Worm (Caenorhabditis elegans): Measurements from ENCODE around the gene Y37B11A.3.

Gene Y37B11A.3

DNA sequence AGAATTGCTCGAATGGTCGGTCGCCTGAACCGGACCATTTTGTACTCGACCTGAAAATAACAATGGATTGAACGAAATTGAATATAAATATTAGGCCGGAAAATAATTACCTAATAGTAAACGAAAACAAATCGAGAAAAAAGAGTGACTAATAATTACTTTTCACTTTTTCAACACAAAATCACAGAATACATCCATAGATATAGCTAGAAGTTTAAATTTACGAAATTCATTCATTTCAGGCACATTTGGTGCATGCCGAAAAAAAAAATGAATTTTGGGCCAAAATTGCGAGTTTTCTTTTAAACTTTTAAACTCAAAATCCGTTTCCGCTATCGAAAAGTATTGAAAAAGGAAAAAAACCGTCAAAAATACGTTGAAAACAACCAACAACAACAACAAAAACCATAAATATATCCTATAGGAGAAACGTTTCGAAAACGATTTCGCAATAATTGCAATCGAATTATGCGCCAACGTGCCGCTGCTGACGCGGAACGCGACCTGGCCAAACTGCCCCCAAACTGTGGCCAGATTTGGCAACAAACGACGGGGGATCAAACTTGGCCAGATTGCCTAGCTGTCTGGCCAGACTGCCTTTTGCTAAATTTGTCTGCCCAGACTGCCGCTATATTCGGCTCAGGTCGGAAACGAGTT is at the start of gene Y37B11A.3:
Y37B11A.3 (minus strand) TSS at position 51 of the 657 bp plus-strand sequence.
- TF ChIP-seq F13C5.2 (tag; optimal IDR thresholded peaks at IDR 0.05) (no peak), pes-1 (GFP tag; IDR thresholded peaks at IDR 0.05) (no peak), hmbx-1 (tag; optimal IDR thresholded peaks at IDR 0.05) (no peak), ceh-36 (tag; optimal IDR thresholded peaks at IDR 0.05) (no peak), scrt-1 (GFP tag; IDR thresholded peaks at IDR 0.05) (no peak), hmg-4 (GFP tag; optimal IDR thresholded peaks at IDR 0.05) (no peak), B0310.2 (tag; optimal IDR thresholded peaks at IDR 0.05) (no peak), aly-1 (tag; optimal IDR thresholded peaks at IDR 0.05) (no peak), sea-1 (GFP tag; conservative IDR thresholded peaks at IDR 0.05) (no peak), tbx-11 (GFP tag; IDR thresholded peaks at IDR 0.05) (no peak), tbx-37 (GFP tag; conservative IDR thresholded peaks at IDR 0.05) (no peak), ama-1 (optimal IDR thresholded peaks at IDR 0.05) (no peak), flt-1 (GFP tag; IDR thresholded peaks at IDR 0.05) (no peak), ets-7 (tag; optimal IDR thresholded peaks at IDR 0.05) (no peak), ceh-13 (GFP tag; optimal IDR thresholded peaks at IDR 0.05) (no peak), hnd-1 (tag; optimal IDR thresholded peaks at IDR 0.05) (no peak), tra-4 (tag; optimal IDR thresholded peaks at IDR 0.05) (no peak)

DNA sequence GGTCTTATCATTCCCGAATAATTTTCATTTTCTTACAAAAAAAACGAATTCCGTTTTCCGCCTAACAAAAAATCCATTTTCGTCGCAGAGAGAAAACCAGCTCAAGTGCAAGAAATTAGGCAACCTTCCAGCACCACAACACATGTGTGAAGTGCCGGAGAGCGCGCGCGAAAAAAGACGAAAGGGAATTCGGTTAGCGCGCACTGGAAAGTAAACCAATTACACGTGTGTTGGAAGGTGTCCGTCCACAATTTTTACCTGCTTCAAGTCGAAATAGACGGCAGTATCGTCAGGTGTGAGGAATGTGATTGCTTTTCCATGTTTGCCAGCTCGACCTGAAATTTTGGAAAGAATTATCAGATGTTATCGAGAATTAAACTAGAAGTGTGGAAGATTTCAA is 49.5 kb upstream of the Y37B11A.3 start:
- TF ChIP-seq sea-1 (GFP tag; conservative IDR thresholded peaks at IDR 0.05) (no peak), tbx-37 (GFP tag; conservative IDR thresholded peaks at IDR 0.05) (no peak), flt-1 (GFP tag; IDR thresholded peaks at IDR 0.05) (no peak), tbx-11 (GFP tag; IDR thresholded peaks at IDR 0.05) (no peak), hmbx-1 (tag; optimal IDR thresholded peaks at IDR 0.05) (no peak), pes-1 (GFP tag; IDR thresholded peaks at IDR 0.05) (no peak), ama-1 (optimal IDR thresholded peaks at IDR 0.05) (no peak), B0310.2 (tag; optimal IDR thresholded peaks at IDR 0.05) (no peak), ets-7 (tag; optimal IDR thresholded peaks at IDR 0.05) (no peak), hnd-1 (tag; optimal IDR thresholded peaks at IDR 0.05) (no peak), aly-1 (tag; optimal IDR thresholded peaks at IDR 0.05) (no peak)

DNA sequence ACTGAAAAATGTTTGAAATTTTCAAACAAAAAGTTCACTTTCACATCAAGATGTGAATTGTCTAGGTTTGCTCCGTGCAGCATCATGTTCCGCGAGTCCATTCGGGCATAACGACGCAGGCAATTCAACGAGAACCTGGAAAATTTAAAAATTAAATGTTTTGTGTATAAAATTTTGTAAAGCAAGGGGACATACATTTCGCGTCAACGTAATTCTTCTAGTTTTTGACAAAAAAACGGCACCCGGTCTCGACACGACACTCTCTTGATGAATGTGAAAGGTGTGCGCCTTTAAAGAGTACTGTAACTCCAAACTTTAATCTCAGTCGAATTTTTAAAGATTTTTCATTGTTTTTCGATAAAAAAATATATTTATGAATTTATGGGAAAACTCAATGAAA is 48.9 kb upstream of the Y37B11A.3 start, which contains the start of gene R12B2.6:
R12B2.6 (minus strand) TSS at position 101 of the 400 bp plus-strand sequence.
- TF ChIP-seq tbx-11 (GFP tag; IDR thresholded peaks at IDR 0.05) (no peak), F13C5.2 (tag; optimal IDR thresholded peaks at IDR 0.05) (no peak), sea-1 (GFP tag; conservative IDR thresholded peaks at IDR 0.05) (no peak), scrt-1 (GFP tag; IDR thresholded peaks at IDR 0.05) (no peak), hmbx-1 (tag; optimal IDR thresholded peaks at IDR 0.05) (no peak), ets-7 (tag; optimal IDR thresholded peaks at IDR 0.05) (no peak), B0310.2 (tag; optimal IDR thresholded peaks at IDR 0.05) (no peak), ceh-13 (GFP tag; optimal IDR thresholded peaks at IDR 0.05) (no peak), hnd-1 (tag; optimal IDR thresholded peaks at IDR 0.05) (no peak), aly-1 (tag; optimal IDR thresholded peaks at IDR 0.05) (no peak), hmg-4 (GFP tag; optimal IDR thresholded peaks at IDR 0.05) (no peak), tbx-37 (GFP tag; conservative IDR thresholded peaks at IDR 0.05) (no peak), tra-4 (tag; optimal IDR thresholded peaks at IDR 0.05) (no peak), ama-1 (optimal IDR thresholded peaks at IDR 0.05) (no peak), ceh-36 (tag; optimal IDR thresholded peaks at IDR 0.05) (no peak), pes-1 (GFP tag; IDR thresholded peaks at IDR 0.05) (no peak), flt-1 (GFP tag; IDR thresholded peaks at IDR 0.05) (no peak)

DNA sequence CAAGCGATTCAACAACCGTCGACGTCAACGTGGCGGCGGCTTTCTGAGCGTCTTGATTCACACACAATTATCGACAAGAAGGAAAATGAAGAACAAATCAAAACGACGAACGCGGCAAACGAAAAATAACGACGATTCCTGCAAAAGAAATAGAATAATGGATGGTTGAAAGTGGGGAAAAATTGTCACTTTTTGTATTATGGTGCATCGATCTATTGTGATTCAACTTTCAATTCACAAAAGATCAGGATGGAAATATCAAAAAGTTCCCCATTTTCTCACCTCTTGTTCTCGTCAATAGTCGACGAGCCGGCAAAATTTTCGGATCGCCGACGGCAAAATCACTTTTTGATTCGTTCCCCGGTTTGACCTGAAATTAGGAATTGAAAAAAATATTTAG is 48.3 kb upstream of the Y37B11A.3 start, which contains the start of the genes R12B2.13 and mdt-15:
R12B2.13 (minus strand) TSS at position 101 of the 400 bp plus-strand sequence.
mdt-15 (minus strand) TSS at position 376 of the 400 bp plus-strand sequence.
- TF ChIP-seq ceh-36 (tag; optimal IDR thresholded peaks at IDR 0.05) (no peak), ceh-13 (GFP tag; optimal IDR thresholded peaks at IDR 0.05) (no peak), ets-7 (tag; optimal IDR thresholded peaks at IDR 0.05) (no peak), scrt-1 (GFP tag; IDR thresholded peaks at IDR 0.05) (no peak), B0310.2 (tag; optimal IDR thresholded peaks at IDR 0.05) (no peak), sea-1 (GFP tag; conservative IDR thresholded peaks at IDR 0.05) (no peak), tbx-37 (GFP tag; conservative IDR thresholded peaks at IDR 0.05) (no peak), aly-1 (tag; optimal IDR thresholded peaks at IDR 0.05) (no peak), tra-4 (tag; optimal IDR thresholded peaks at IDR 0.05) (no peak), F13C5.2 (tag; optimal IDR thresholded peaks at IDR 0.05) (no peak), hmg-4 (GFP tag; optimal IDR thresholded peaks at IDR 0.05) (no peak), hmbx-1 (tag; optimal IDR thresholded peaks at IDR 0.05) (no peak), hnd-1 (tag; optimal IDR thresholded peaks at IDR 0.05) (no peak), flt-1 (GFP tag; IDR thresholded peaks at IDR 0.05) (no peak), ama-1 (optimal IDR thresholded peaks at IDR 0.05) (no peak)

DNA sequence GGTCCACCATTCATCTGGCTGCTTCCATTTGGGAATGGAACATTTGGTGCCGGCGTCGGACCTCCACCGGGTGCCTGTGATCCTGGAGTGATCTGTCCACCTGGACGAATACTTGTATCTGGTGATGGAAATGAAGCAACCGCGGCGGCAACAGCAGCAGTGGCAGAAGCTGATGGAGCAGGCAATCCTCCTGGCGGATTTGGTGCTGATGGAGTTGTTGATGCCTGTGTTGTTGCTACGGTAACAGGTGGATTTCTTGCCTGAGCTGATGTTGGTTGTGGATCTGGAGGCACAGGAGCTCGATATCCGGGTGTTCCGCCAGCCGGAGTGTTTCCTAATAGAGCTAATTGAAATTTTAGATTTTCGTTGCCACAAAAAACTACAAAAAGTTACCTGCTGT is 47.3 kb upstream of the Y37B11A.3 start:
- TF ChIP-seq scrt-1 (GFP tag; IDR thresholded peaks at IDR 0.05) (no peak), F13C5.2 (tag; optimal IDR thresholded peaks at IDR 0.05) (no peak), ama-1 (optimal IDR thresholded peaks at IDR 0.05) (no peak), hmg-4 (GFP tag; optimal IDR thresholded peaks at IDR 0.05) (no peak), tbx-37 (GFP tag; conservative IDR thresholded peaks at IDR 0.05) (no peak), B0310.2 (tag; optimal IDR thresholded peaks at IDR 0.05) (no peak)

DNA sequence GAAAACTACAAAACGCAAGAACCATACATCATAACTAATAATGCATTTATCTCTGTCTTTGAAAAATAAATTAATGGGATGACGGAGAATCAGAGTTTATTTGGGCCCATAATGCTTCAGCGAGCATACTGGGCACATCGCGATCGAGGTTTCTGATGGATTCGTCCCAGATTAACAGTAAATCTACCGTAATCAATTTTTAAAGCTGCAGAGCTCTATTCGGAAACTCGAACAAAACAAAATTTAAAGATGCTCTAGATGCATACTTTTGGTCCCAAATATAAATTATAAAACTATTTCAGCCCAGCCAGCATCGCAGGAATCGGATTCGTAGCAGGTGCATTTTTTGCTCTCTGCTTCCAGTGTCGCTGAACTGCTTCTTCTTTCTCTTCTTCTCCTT is 42.9 kb upstream of the Y37B11A.3 start:
- TF ChIP-seq flt-1 (GFP tag; IDR thresholded peaks at IDR 0.05): no peak
- no peak for TF ChIP-seq ets-7 (tag; optimal IDR thresholded peaks at IDR 0.05)
- no peak for TF ChIP-seq hmg-4 (GFP tag; optimal IDR thresholded peaks at IDR 0.05)
- TF ChIP-seq ceh-13 (GFP tag; optimal IDR thresholded peaks at IDR 0.05): no peak
- TF ChIP-seq B0310.2 (tag; optimal IDR thresholded peaks at IDR 0.05): no peak
- TF ChIP-seq scrt-1 (GFP tag; IDR thresholded peaks at IDR 0.05): no peak
- no peak for TF ChIP-seq ama-1 (optimal IDR thresholded peaks at IDR 0.05)
- TF ChIP-seq hnd-1 (tag; optimal IDR thresholded peaks at IDR 0.05): no peak
- TF ChIP-seq hmbx-1 (tag; optimal IDR thresholded peaks at IDR 0.05): no peak
- TF ChIP-seq ceh-36 (tag; optimal IDR thresholded peaks at IDR 0.05): no peak
- TF ChIP-seq tbx-37 (GFP tag; conservative IDR thresholded peaks at IDR 0.05): no peak
- no peak for TF ChIP-seq aly-1 (tag; optimal IDR thresholded peaks at IDR 0.05)
- no peak for TF ChIP-seq tbx-11 (GFP tag; IDR thresholded peaks at IDR 0.05)
- no peak for TF ChIP-seq sea-1 (GFP tag; conservative IDR thresholded peaks at IDR 0.05)
- no peak for TF ChIP-seq tra-4 (tag; optimal IDR thresholded peaks at IDR 0.05)

Measured in whole organism, early embryonic.